Worm (Caenorhabditis elegans) whole organism, young adult: Measurements from ENCODE around the gene EEED8.3.

Experiments used
- T07F8.4 ChIP-seq: sonication (generic microtip); optimal IDR thresholded peaks from 2 replicates; lab custom pipeline; 2016; ENCODE audit warnings: mild to moderate bottlenecking, missing genetic modification characterization, moderate library complexity, missing compliant biosample characterization
- nfya-1 ChIP-seq: sonication (generic microtip); optimal IDR thresholded peaks from 2 replicates; lab custom pipeline; 2017; ENCODE audit warnings: antibody characterized with exemption, missing compliant biosample characterization, missing genetic modification characterization, borderline replicate concordance; ENCODE audit not compliant: insufficient read depth
- nhr-90 ChIP-seq: sonication (generic microtip); optimal IDR thresholded peaks from 2 replicates; lab custom pipeline; 2016; ENCODE audit warnings: missing genotype, mild to moderate bottlenecking, missing genetic modification characterization, missing compliant biosample characterization
- sptf-2 ChIP-seq: fragments of 200-800 bp; sonication (Bioruptor generic); optimal IDR thresholded peaks from 2 replicates; lab custom pipeline; 2018; ENCODE audit warnings: mild to moderate bottlenecking, missing genetic modification characterization, missing compliant biosample characterization

DNA sequence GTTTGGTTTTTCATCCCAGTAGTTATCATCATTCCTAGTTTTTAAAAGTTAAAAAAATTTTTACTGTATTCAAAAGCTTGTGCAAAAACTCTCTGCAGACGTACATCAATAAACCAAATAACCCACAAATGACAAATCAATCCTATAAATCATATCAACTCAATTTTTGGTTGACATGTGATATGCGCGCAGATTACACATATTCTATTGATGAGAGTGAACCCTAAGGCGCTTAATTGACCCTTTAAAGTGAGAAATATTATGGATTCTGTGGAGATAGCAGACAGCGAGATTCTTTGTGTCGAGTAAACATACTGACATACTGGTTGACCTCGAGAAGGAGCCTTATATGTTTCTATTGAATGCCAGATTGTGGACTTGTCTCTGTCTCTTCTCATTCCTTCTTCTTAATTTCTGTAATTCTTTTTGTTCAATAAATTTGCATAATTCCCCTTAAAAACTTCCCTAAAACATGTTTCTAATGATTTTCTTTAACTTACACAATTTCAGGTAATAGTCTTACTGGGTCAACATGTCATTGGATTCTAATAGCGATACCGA lies 2.2 kb downstream of the EEED8.3 start, which contains the start of gene EEED8.2:
- TF ChIP-seq sptf-2 (GFP tag; lab: Kevin White, UChicago) (no peak), nfya-1 (tag; lab: Kevin White, UChicago) (no peak), T07F8.4 (no peak), nhr-90 (tag; lab: Kevin White, UChicago) (no peak)
